Fruit fly (Drosophila melanogaster): ENCODE data around the gene Irk3.

Irk3 gene

dm6 chr2L:18708239-18708891 lies 5.2 kb downstream of the Irk3 start, which contains the start of the genes Faf2 and Grip71 (continued):
- TF ChIP-seq ATbp (GFP tag; optimal IDR thresholded peaks at IDR 0.05) (peak; percentile 76), repo (GFP tag; optimal IDR thresholded peaks at IDR 0.05) (peak; percentile 59), CG3726 (GFP tag; IDR thresholded peaks at IDR 0.05) (peak; percentile 93), Sin3A (optimal IDR thresholded peaks at IDR 0.05) (peak; percentile 94), twi (tag; optimal IDR thresholded peaks at IDR 0.05) (peak; percentile 81), fd3F (GFP tag; optimal IDR thresholded peaks at IDR 0.05) (peak; percentile 92), ttk (GFP tag; IDR thresholded peaks at IDR 0.05) (peak; percentile 96), ci (GFP tag; IDR thresholded peaks at IDR 0.05) (peak; percentile 96), Antp (GFP tag; optimal IDR thresholded peaks at IDR 0.05) (peak; percentile 77), Gsc (GFP tag; IDR thresholded peaks at IDR 0.05) (peak; percentile 88), az2 (GFP tag; optimal IDR thresholded peaks at IDR 0.05) (peak; percentile 91), psq (GFP tag; optimal IDR thresholded peaks at IDR 0.05) (peak; percentile 77)

- TF ChIP-seq nerfin-1 (tag; optimal IDR thresholded peaks at IDR 0.05) (peak; percentile 26), prd (optimal IDR thresholded peaks at IDR 0.05) (no peak), prd (GFP tag; IDR thresholded peaks at IDR 0.05) (0 out of 3 replicates have a peak, but pooled peaks have one; percentile 36), CG2678 (tag; optimal IDR thresholded peaks at IDR 0.05) (peak; percentile 20), CG3281 (GFP tag; optimal IDR thresholded peaks at IDR 0.05) (peak; percentile 30), sna (GFP tag; IDR thresholded peaks at IDR 0.05; ENCODE audit: partially characterized antibody) (no peak), CG16863 (GFP tag; optimal IDR thresholded peaks at IDR 0.05) (peak; percentile 20), bab2 (GFP tag; optimal IDR thresholded peaks at IDR 0.05) (peak; percentile 33), luna (GFP tag; optimal IDR thresholded peaks at IDR 0.05) (peak; percentile 21), vfl (GFP tag; optimal IDR thresholded peaks at IDR 0.05) (peak; percentile 16), vvl (GFP tag; IDR thresholded peaks at IDR 0.05) (peak; percentile 59), CG13624 (GFP tag; optimal IDR thresholded peaks at IDR 0.05) (peak; percentile 45), lbe (GFP tag; optimal IDR thresholded peaks at IDR 0.05) (peak; percentile 7), hkb (optimal IDR thresholded peaks at IDR 0.05) (no peak), hkb (GFP tag; IDR thresholded peaks at IDR 0.05) (peak; percentile 45; the same call in 1 of the 2 replicates), Spps (tag; optimal IDR thresholded peaks at IDR 0.05) (no peak), NfI (GFP tag; optimal IDR thresholded peaks at IDR 0.05) (peak; percentile 18), lab (GFP tag; optimal IDR thresholded peaks at IDR 0.05) (peak; percentile 13), lilli (GFP tag; optimal IDR thresholded peaks at IDR 0.05) (peak; percentile 41), CG14014 (GFP tag; IDR thresholded peaks at IDR 0.05) (peak; percentile 43; the same call in 1 of the 2 replicates), CG13775 (GFP tag; optimal IDR thresholded peaks at IDR 0.05) (no peak), cwo (GFP tag; optimal IDR thresholded peaks at IDR 0.05) (peak; percentile 53), PHDP (tag; optimal IDR thresholded peaks at IDR 0.05) (peak; percentile 39), CG15073 (GFP tag; optimal IDR thresholded peaks at IDR 0.05) (peak; percentile 100), sc (optimal IDR thresholded peaks at IDR 0.05) (no peak), sc (GFP tag; optimal IDR thresholded peaks at IDR 0.05) (no peak), Hmr (GFP tag; optimal IDR thresholded peaks at IDR 0.05) (peak; percentile 41), Chrac-16 (GFP tag; optimal IDR thresholded peaks at IDR 0.05) (peak; percentile 10), crc (GFP tag; optimal IDR thresholded peaks at IDR 0.05) (peak; percentile 25), zen2 (GFP tag; IDR thresholded peaks at IDR 0.05; ENCODE audit: partially characterized antibody) (no peak), ind (GFP tag; optimal IDR thresholded peaks at IDR 0.05) (peak; percentile 33), CG7839 (tag; optimal IDR thresholded peaks at IDR 0.05) (peak; percentile 19), ara (GFP tag; IDR thresholded peaks at IDR 0.05) (no peak), aop (GFP tag; IDR thresholded peaks at IDR 0.05) (no peak), Aef1 (GFP tag; IDR thresholded peaks at IDR 0.05) (peak; percentile 36; the same call in 1 of the 3 replicates), Xbp1 (GFP tag; optimal IDR thresholded peaks at IDR 0.05) (peak; percentile 12), zfh2 (GFP tag; optimal IDR thresholded peaks at IDR 0.05) (peak; percentile 9), CG1602 (GFP tag; optimal IDR thresholded peaks at IDR 0.05) (peak; percentile 22), dpn (GFP tag; optimal IDR thresholded peaks at IDR 0.05) (peak; percentile 36 to 46)
Measured at dm6 chr2L:18707844-18708238, 5.7 kb downstream of the Irk3 start.

Data from whole organism, embryonic.